Fruit fly (Drosophila melanogaster): ENCODE data around the gene CG5381.

The CG5381 gene

DNA sequence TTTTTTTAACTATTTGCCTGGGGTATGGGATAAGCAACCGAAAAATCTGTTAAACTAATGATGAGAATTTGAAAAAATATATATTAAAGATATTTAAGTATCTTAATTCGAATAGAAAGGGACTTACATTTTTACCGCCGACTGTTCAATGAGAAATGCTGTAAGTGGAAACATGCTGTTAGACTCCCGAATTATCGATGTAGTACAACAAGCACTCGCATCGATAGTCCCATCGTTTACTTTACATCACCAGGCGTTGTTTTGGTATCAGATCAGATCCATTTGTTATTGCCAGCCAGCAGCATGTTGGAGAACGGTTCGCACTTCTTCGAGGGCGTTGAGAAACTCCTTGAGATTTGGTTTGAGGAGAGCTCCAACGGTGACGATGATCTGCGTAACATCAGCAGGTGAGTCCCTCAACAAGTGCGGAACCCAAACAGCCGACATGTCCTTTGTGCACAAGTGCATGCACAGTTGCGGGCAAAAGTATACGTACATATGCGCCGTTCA, 16.4 kb upstream of the CG5381 start, which contains the start of gene SamDC (continued):
- TF ChIP-seq Vsx2 (GFP tag; optimal IDR thresholded peaks at IDR 0.05; ENCODE audit: partially characterized antibody) (no peak), psq (GFP tag; optimal IDR thresholded peaks at IDR 0.05) (no peak)

DNA sequence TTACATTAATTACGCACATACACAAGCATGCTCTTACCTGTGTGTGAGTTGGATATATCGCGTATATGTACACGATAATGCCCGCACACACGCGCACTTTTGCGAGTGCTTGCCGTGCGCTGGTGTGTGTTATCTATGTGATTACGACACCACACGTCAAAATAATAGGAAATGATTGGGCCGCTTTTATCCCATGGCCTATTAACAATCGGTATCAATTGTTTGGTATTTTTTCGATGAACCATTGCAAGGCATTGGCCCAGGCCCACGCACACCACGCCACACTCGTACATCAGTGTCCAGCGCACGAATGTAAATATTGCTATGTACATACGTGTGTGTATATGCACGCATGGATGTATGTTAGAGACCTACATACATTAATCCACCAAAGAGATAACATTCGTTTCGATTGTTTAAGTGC, 12.0 kb upstream of the CG5381 start:
- TF ChIP-seq Vsx2 (GFP tag; optimal IDR thresholded peaks at IDR 0.05; ENCODE audit: partially characterized antibody): no peak
- peak; percentile 57 for TF ChIP-seq brk (GFP tag; optimal IDR thresholded peaks at IDR 0.05)
- TF ChIP-seq CrebA (GFP tag; optimal IDR thresholded peaks at IDR 0.05; ENCODE audit: borderline replicate concordance): no peak
- TF ChIP-seq br (GFP tag; optimal IDR thresholded peaks at IDR 0.05): peak; percentile 64
- peak in 1 of 2 experiments; percentile 16 for TF ChIP-seq foxo (GFP tag; optimal IDR thresholded peaks at IDR 0.05)
- TF ChIP-seq CG32264 (GFP tag; optimal IDR thresholded peaks at IDR 0.05): no peak
- TF ChIP-seq OdsH (GFP tag; optimal IDR thresholded peaks at IDR 0.05): peak; percentile 56
- TF ChIP-seq jim (GFP tag; optimal IDR thresholded peaks at IDR 0.05): no peak
- peak; percentile 39 for TF ChIP-seq Jra (GFP tag; optimal IDR thresholded peaks at IDR 0.05)
- no peak for TF ChIP-seq Dfd (GFP tag; optimal IDR thresholded peaks at IDR 0.05)
- TF ChIP-seq fru (GFP tag; optimal IDR thresholded peaks at IDR 0.05): peak; percentile 57
- peak; percentile 72 for TF ChIP-seq N (GFP tag; optimal IDR thresholded peaks at IDR 0.05)
- TF ChIP-seq psq (GFP tag; optimal IDR thresholded peaks at IDR 0.05): peak; percentile 29
- peak; percentile 56 for TF ChIP-seq Sp1 (GFP tag; optimal IDR thresholded peaks at IDR 0.05)
- no peak for TF ChIP-seq dmrt93B (GFP tag; optimal IDR thresholded peaks at IDR 0.05)
- TF ChIP-seq ey (GFP tag; optimal IDR thresholded peaks at IDR 0.05): peak; percentile 58
- no peak for TF ChIP-seq Myc (optimal IDR thresholded peaks at IDR 0.05)
- peak; percentile 58 for TF ChIP-seq rgr (GFP tag; optimal IDR thresholded peaks at IDR 0.05)
- TF ChIP-seq Abd-B (GFP tag; optimal IDR thresholded peaks at IDR 0.05): no peak
- TF ChIP-seq tai (GFP tag; optimal IDR thresholded peaks at IDR 0.05): no peak
- TF ChIP-seq Hr83 (GFP tag; optimal IDR thresholded peaks at IDR 0.05; ENCODE audit: poor library complexity, severe bottlenecking): peak; percentile 13
- TF ChIP-seq dsf (GFP tag; optimal IDR thresholded peaks at IDR 0.05; ENCODE audit: borderline replicate concordance): no peak
- no peak for TF ChIP-seq Dif (GFP tag; optimal IDR thresholded peaks at IDR 0.05; ENCODE audit: partially characterized antibody)
- no peak for TF ChIP-seq usp (GFP tag; optimal IDR thresholded peaks at IDR 0.05)
- TF ChIP-seq lola (GFP tag; optimal IDR thresholded peaks at IDR 0.05): no peak
- TF ChIP-seq Hnf4 (GFP tag; optimal IDR thresholded peaks at IDR 0.05): peak; percentile 57
- peak; percentile 78 for TF ChIP-seq h (GFP tag; optimal IDR thresholded peaks at IDR 0.05)
- no peak for TF ChIP-seq CG9705 (GFP tag; optimal IDR thresholded peaks at IDR 0.05)
- peak; percentile 47 for TF ChIP-seq sage (GFP tag; optimal IDR thresholded peaks at IDR 0.05)
- peak; percentile 80 for TF ChIP-seq Rel (GFP tag; optimal IDR thresholded peaks at IDR 0.05)
- peak; percentile 58 for TF ChIP-seq Rel (tag; optimal IDR thresholded peaks at IDR 0.05)
- TF ChIP-seq Hr78 (GFP tag; optimal IDR thresholded peaks at IDR 0.05): no peak
- TF ChIP-seq pan (optimal IDR thresholded peaks at IDR 0.05): no peak
- TF ChIP-seq Mio (GFP tag; optimal IDR thresholded peaks at IDR 0.05): no peak
- TF ChIP-seq sv (GFP tag; optimal IDR thresholded peaks at IDR 0.05): peak; percentile 11
- TF ChIP-seq HLH106 (tag; optimal IDR thresholded peaks at IDR 0.05): peak; percentile 33
- TF ChIP-seq woc (GFP tag; optimal IDR thresholded peaks at IDR 0.05): peak; percentile 55
- TF ChIP-seq dl (GFP tag; optimal IDR thresholded peaks at IDR 0.05; ENCODE audit: insufficient read depth in 1 of 2, partially characterized antibody in 2 of 2): no peak

DNA sequence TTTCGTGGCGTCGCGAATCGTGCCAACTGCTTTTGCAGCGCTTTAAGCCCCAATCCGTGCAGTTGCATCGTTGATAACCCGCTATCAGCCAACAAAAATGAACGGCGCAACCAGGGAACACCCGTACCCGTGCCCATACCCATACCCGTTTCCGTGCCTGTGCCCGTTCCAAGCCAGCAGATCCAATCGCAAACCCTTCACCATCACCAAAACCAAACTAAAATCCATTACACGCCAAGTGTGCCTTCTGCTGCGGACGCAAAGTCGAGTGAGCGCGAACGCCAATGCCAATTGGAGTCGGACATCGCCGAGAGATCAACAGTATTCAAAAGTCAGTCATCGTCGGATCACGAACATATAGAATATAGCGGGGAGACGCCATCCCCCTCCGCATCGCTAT, 11.3 kb upstream of the CG5381 start:
- TF ChIP-seq br (GFP tag; optimal IDR thresholded peaks at IDR 0.05) (no peak), Hr83 (GFP tag; optimal IDR thresholded peaks at IDR 0.05; ENCODE audit: poor library complexity, severe bottlenecking) (no peak), CrebA (GFP tag; optimal IDR thresholded peaks at IDR 0.05; ENCODE audit: borderline replicate concordance) (no peak), psq (GFP tag; optimal IDR thresholded peaks at IDR 0.05) (no peak), jim (GFP tag; optimal IDR thresholded peaks at IDR 0.05) (no peak), foxo (GFP tag; optimal IDR thresholded peaks at IDR 0.05) (no peak), Vsx2 (GFP tag; optimal IDR thresholded peaks at IDR 0.05; ENCODE audit: partially characterized antibody) (no peak), Mio (GFP tag; optimal IDR thresholded peaks at IDR 0.05) (no peak), GATAd (GFP tag; optimal IDR thresholded peaks at IDR 0.05) (no peak), Jra (GFP tag; optimal IDR thresholded peaks at IDR 0.05) (no peak), Dfd (GFP tag; optimal IDR thresholded peaks at IDR 0.05) (no peak), woc (GFP tag; optimal IDR thresholded peaks at IDR 0.05) (no peak), CG32264 (GFP tag; optimal IDR thresholded peaks at IDR 0.05) (no peak), sage (GFP tag; optimal IDR thresholded peaks at IDR 0.05) (no peak), rgr (GFP tag; optimal IDR thresholded peaks at IDR 0.05) (no peak), usp (GFP tag; optimal IDR thresholded peaks at IDR 0.05) (no peak), CG9705 (GFP tag; optimal IDR thresholded peaks at IDR 0.05) (no peak), sv (GFP tag; optimal IDR thresholded peaks at IDR 0.05) (no peak), dsf (GFP tag; optimal IDR thresholded peaks at IDR 0.05; ENCODE audit: borderline replicate concordance) (no peak), Dif (GFP tag; optimal IDR thresholded peaks at IDR 0.05; ENCODE audit: partially characterized antibody) (no peak)

All from whole organism, wandering third instar larva.